Fruit fly (Drosophila melanogaster) whole organism, wandering third instar larva: ENCODE data around the gene Uggt.

Source experiments
- Dif ChIP-seq: fragments of 200-275, 200-300 bp; sonication (Bioruptor generic); optimal IDR thresholded peaks from 2 replicates; lab custom pipeline; 2018; ENCODE audit warnings: missing biosample characterization, missing genetic modification characterization; ENCODE audit not compliant: partially characterized antibody
- Hnf4 ChIP-seq: fragments of 200-800 bp; sonication (Bioruptor generic); optimal IDR thresholded peaks from 2 replicates; lab custom pipeline; 2016; ENCODE audit warnings: missing biosample characterization, mild to moderate bottlenecking, missing genetic modification characterization
- Myc ChIP-seq: fragments of >200 bp; optimal IDR thresholded peaks from 2 replicates; lab custom pipeline; 2017
- fru ChIP-seq: fragments of 200-800 bp; sonication (Bioruptor generic); optimal IDR thresholded peaks from 3 replicates; lab custom pipeline; 2016; ENCODE audit warnings: missing biosample characterization, mild to moderate bottlenecking, missing genetic modification characterization
- h ChIP-seq: fragments of 200-800 bp; sonication (Bioruptor generic); optimal IDR thresholded peaks from 3 replicates; lab custom pipeline; 2016; ENCODE audit warnings: missing biosample characterization, mild to moderate bottlenecking, missing genetic modification characterization
- rgr ChIP-seq: fragments of 200-800 bp; sonication (Bioruptor generic); optimal IDR thresholded peaks from 3 replicates; lab custom pipeline; 2016; ENCODE audit warnings: missing biosample characterization, mild to moderate bottlenecking, missing genetic modification characterization
- tai ChIP-seq: sonication (Bioruptor generic); optimal IDR thresholded peaks from 2 replicates; lab custom pipeline; 2016; ENCODE audit warnings: missing biosample characterization, missing genetic modification characterization

DNA sequence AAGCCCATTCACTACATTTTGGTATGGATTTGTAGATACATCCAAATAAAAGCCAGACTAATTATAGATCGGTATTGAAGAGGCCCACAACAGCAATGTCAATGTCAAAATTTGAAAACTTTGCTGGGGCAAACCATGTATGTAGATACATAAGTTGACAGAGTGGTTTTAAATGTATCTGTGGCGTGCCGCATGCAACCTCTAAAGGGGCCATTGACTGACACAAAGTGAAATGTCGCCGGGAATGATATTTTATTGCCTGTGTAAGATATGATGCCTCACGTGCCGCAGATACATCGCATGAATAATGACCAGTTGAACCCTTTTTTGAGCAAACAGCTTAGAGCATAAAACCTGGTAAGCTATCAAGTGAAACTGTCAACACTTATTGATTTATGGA is 39.8 kb upstream of the Uggt start:
- TF ChIP-seq fru (GFP tag; lab: Kevin White, UChicago) = no peak
- no peak for TF ChIP-seq tai
- TF ChIP-seq Hnf4 = no peak
- no peak for TF ChIP-seq Myc
- TF ChIP-seq Dif (GFP tag; lab: Kevin White, UChicago) = no peak
- no peak for TF ChIP-seq h (GFP tag; lab: Kevin White, UChicago)
- TF ChIP-seq rgr (GFP tag; lab: Kevin White, UChicago) = no peak
